Worm (Caenorhabditis elegans) whole organism, L1 larva: ENCODE measurements around the gene him-10.
A peak's percentile ranks its signal among the peaks of the same experiment; 100 is the strongest.

Experiments used
- blmp-1 ChIP-seq: fragments of 150-350 bp; optimal IDR thresholded peaks from 2 replicates; lab custom pipeline; 2014; ENCODE audit warnings: missing biosample characterization, missing genetic modification characterization
- ces-1 ChIP-seq: fragments of 150-350 bp; optimal IDR thresholded peaks from 2 replicates; lab custom pipeline; 2014; ENCODE audit warnings: missing biosample characterization, missing genetic modification reagents, missing genetic modification characterization
- egl-27 ChIP-seq, 2 experiments: fragments of 150-350 bp in 1 of 2; sonication (generic microtip); optimal IDR thresholded peaks; 3 replicates each; lab custom pipeline; 2017 to 2018; ENCODE audit warnings: missing biosample characterization in 2 of 2, missing genetic modification characterization in 2 of 2, missing genetic modification reagents in 2 of 2
- elt-2 ChIP-seq: sonication (generic microtip); optimal IDR thresholded peaks from 2 replicates; lab custom pipeline; 2016; ENCODE audit warnings: missing genetic modification characterization, mild to moderate bottlenecking, inconsistent platforms, missing compliant biosample characterization, missing genetic modification reagents
- lin-35 ChIP-seq, 2 experiments: fragments of 150-350 bp; optimal IDR thresholded peaks; 2 replicates each; lab custom pipeline; 2014; ENCODE audit warnings: missing biosample characterization in 2 of 2, missing genetic modification characterization in 2 of 2, missing genetic modification reagents in 2 of 2
- lsy-2 ChIP-seq, 2 experiments: fragments of 150-350 bp; optimal IDR thresholded peaks; 2 replicates each; lab custom pipeline; 2014; ENCODE audit warnings: missing biosample characterization in 2 of 2, missing genetic modification characterization in 2 of 2
- mef-2 ChIP-seq: fragments of 150-350 bp; optimal IDR thresholded peaks from 2 replicates; lab custom pipeline; 2014; ENCODE audit warnings: missing biosample characterization, missing genetic modification characterization
- mep-1 ChIP-seq: fragments of 150-350 bp; optimal IDR thresholded peaks from 2 replicates; lab custom pipeline; 2014; ENCODE audit warnings: missing biosample characterization, missing genetic modification characterization
- nhr-11 ChIP-seq: fragments of 150-350 bp; optimal IDR thresholded peaks from 2 replicates; lab custom pipeline; 2014; ENCODE audit warnings: missing biosample characterization, missing genetic modification characterization
- nhr-19 ChIP-seq: fragments of 200-800 bp; sonication (Bioruptor generic); conservative IDR thresholded peaks from 2 replicates; pipeline ENCODE4 v1.3.6; 2022; ENCODE audit warnings: missing genetic modification characterization, missing compliant biosample characterization
- nhr-237 ChIP-seq: fragments of 150-350 bp; optimal IDR thresholded peaks from 2 replicates; lab custom pipeline; 2014; ENCODE audit warnings: missing biosample characterization, missing genetic modification characterization
- nhr-76 ChIP-seq: sonication (generic microtip); optimal IDR thresholded peaks from 2 replicates; lab custom pipeline; 2017; ENCODE audit warnings: missing biosample characterization, missing genetic modification characterization

- no peak for TF ChIP-seq ces-1 (GFP tag; lab: Kevin White, UChicago)
- no peak for TF ChIP-seq nhr-76 (tag; lab: Kevin White, UChicago)
- TF ChIP-seq egl-27 (tag; optimal IDR thresholded peaks at IDR 0.05; lab: Kevin White, UChicago) = no peak
- no peak for TF ChIP-seq elt-2 (tag; lab: Kevin White, UChicago)
- TF ChIP-seq lin-35 (GFP tag; optimal IDR thresholded peaks at IDR 0.05; lab: Kevin White, UChicago) = peak; percentile 68 to 89
- peak; percentile 48 for TF ChIP-seq mep-1
- no peak for TF ChIP-seq nhr-19
- TF ChIP-seq nhr-11 (tag; lab: Kevin White, UChicago) = no peak
- TF ChIP-seq blmp-1 (tag; lab: Kevin White, UChicago) = peak; percentile 16
- TF ChIP-seq lsy-2 (tag; optimal IDR thresholded peaks at IDR 0.05; lab: Kevin White, UChicago) = peak in 1 of 2 experiments; percentile 51
- TF ChIP-seq nhr-237 (tag; lab: Kevin White, UChicago) = no peak
- TF ChIP-seq mef-2 (tag; lab: Kevin White, UChicago) = no peak
Observed at ce11 chrIII:5802971-5803370, at the start of gene him-10, which contains the start of gene polq-1.
